Fruit fly (Drosophila melanogaster) S2 (cell line): ENCODE measurements around the gene Send2.

ENCODE experiments used
- CG8478 ChIP-seq: fragments of >200 bp; optimal IDR thresholded peaks from 2 replicates; lab custom pipeline; 2018
- CTCF ChIP-seq, 2 experiments: fragments of >200 bp; optimal IDR thresholded peaks; 2 replicates each; lab custom pipeline; 2018

dm6 chr2L:14381881-14382280 is 35.4 kb upstream of the Send2 start:
- TF ChIP-seq CG8478 (lab: Kevin White, UChicago) (no peak), CTCF (optimal IDR thresholded peaks at IDR 0.05; lab: Kevin White, UChicago) (no peak)
